Worm (Caenorhabditis elegans): ENCODE results near the gene col-164.

Gene col-164

DNA sequence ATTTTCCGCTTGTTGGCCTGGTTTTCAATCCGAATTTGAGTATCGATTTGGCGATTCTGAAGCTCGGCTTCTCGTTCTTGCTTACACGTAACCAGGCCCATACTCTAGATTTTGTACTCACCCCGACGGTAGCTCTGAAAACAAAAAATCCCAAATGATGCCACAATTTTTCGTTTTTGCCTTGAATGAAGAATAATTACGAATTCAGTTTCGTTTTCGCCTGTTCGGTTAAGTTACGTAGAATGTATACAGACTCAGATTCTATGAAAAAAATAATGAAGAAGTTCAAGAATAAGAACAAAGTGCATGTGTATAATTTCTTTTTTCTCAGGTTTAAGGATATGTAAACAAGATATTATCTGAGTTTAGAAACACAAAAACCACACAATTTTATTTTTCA is 27.7 kb downstream of the col-164 start, which contains the start of gene gpa-5:
Gene gpa-5, minus strand, starts transcription at position 101 of the 400 bp plus-strand sequence.
- no peak for TF ChIP-seq bed-3 (GFP tag; optimal IDR thresholded peaks at IDR 0.05)
- TF ChIP-seq zip-8 (tag; optimal IDR thresholded peaks at IDR 0.05) = no peak
- no peak for TF ChIP-seq sptf-1 (tag; optimal IDR thresholded peaks at IDR 0.05)
- no peak for TF ChIP-seq elt-1 (tag; optimal IDR thresholded peaks at IDR 0.05; ENCODE audit: borderline replicate concordance, insufficient read depth)
- no peak for TF ChIP-seq lsy-2 (tag; optimal IDR thresholded peaks at IDR 0.05)
- no peak for TF ChIP-seq ceh-83 (GFP tag; optimal IDR thresholded peaks at IDR 0.05)
- TF ChIP-seq M03D4.4 (tag; optimal IDR thresholded peaks at IDR 0.05) = no peak
- no peak for TF ChIP-seq elt-3 (tag; optimal IDR thresholded peaks at IDR 0.05)
- TF ChIP-seq drap-1 (GFP tag; optimal IDR thresholded peaks at IDR 0.05) = no peak
- TF ChIP-seq pha-4 (tag; optimal IDR thresholded peaks at IDR 0.05) = no peak
- TF ChIP-seq mep-1 (tag; optimal IDR thresholded peaks at IDR 0.05) = no peak
- no peak for TF ChIP-seq snpc-4 (tag; optimal IDR thresholded peaks at IDR 0.05)

DNA sequence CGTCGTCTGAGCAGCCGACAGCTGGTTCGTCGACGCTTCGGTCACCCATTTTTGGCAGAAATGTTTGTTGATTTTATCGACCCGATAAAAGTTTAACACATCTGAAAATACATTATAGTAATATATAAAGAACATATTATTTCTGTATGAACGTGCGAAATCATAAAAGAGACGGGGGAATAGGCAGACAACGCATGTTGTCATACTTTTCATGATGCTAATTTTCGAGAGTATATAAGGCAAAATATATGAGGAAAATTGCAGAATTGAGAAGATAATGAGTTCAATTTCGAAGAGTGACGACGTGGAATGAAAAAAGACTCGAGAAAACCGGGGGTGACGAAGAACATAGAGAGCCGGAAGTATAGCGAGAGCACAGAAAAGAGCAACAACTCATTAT is 36.9 kb downstream of the col-164 start, which contains the start of gene F53B1.8:
Gene F53B1.8, minus strand, starts transcription at position 101 of the 400 bp plus-strand sequence.
- no peak for TF ChIP-seq snpc-4 (tag; optimal IDR thresholded peaks at IDR 0.05)

DNA sequence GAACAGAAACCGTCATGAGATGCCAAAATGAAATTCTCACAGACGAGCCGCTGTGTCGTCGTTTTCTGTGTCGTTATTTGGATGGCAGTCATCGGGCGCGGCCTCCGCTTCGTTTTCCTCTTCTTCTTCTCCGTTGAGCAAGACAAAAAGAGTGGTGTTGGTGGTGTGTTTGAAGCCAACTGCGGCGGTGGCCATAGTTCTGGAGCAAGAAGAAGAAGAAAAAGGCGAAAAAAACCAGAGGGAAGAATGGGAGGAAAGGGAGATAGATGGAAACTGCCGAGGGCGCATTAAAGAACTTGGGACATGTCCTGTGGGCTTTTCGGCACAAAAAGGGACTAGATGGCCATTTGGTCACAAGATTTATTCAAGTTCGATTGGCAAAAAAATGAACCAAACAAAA is 38.4 kb downstream of the col-164 start, which contains the start of gene F53B1.9:
Gene F53B1.9, minus strand, starts transcription at position 195 of the 400 bp plus-strand sequence.
- TF ChIP-seq ceh-43 (GFP tag; optimal IDR thresholded peaks at IDR 0.05) = no peak
- TF ChIP-seq nhr-76 (tag; optimal IDR thresholded peaks at IDR 0.05) = no peak
- TF ChIP-seq ceh-39 (tag; optimal IDR thresholded peaks at IDR 0.05) = no peak
- TF ChIP-seq sem-2 (GFP tag; optimal IDR thresholded peaks at IDR 0.05) = no peak
- TF ChIP-seq tbx-8 (GFP tag; optimal IDR thresholded peaks at IDR 0.05) = no peak
- TF ChIP-seq ces-1 (GFP tag; optimal IDR thresholded peaks at IDR 0.05) = peak; percentile 2
- no peak for TF ChIP-seq ztf-11 (tag; optimal IDR thresholded peaks at IDR 0.05)

DNA sequence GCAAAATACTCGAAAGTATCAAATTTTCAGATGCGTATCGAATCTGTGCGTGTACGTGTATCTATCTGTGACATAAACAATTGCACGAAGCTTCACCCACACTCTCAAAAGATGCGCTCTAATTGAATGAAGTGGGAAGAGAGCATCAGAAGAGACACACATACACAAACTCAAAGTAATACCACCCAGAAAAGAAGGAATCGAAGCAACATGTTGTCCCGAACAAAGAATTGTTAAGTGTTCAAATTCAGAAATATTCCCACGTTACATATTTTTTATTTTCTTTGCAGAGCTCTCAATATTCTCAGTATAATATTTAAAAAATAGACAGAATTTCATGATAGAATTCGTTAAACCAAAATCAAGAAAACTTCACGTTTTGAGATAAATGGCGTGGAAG is 43.7 kb downstream of the col-164 start:
- peak; percentile 62 for TF ChIP-seq ces-1 (GFP tag; optimal IDR thresholded peaks at IDR 0.05)
- TF ChIP-seq nhr-12 (tag; optimal IDR thresholded peaks at IDR 0.05) = no peak
- no peak for TF ChIP-seq mab-5 (tag; optimal IDR thresholded peaks at IDR 0.05)

DNA sequence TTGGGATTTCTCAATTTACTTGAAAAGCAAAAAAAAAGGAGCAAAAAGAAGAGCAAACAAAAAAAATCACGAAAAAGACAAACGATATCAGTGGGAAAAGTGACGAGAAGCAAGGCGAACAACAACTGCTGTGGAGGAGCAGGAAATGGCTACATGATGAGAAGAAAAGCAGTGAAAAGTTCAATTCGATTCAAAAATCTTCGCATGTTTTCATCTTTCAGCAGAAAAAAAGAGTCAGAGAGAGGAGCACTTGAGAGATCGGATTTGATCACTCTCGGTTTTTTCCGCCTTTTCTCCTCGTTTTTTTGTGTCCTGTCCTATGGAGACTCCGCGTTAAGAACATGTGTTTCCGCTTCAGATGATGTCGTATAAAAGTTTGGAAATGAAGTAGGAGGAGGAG is 45.7 kb downstream of the col-164 start:
- peak; percentile 53 for TF ChIP-seq hlh-1 (tag; optimal IDR thresholded peaks at IDR 0.05)
- TF ChIP-seq lsy-2 (tag; optimal IDR thresholded peaks at IDR 0.05) = no peak

DNA sequence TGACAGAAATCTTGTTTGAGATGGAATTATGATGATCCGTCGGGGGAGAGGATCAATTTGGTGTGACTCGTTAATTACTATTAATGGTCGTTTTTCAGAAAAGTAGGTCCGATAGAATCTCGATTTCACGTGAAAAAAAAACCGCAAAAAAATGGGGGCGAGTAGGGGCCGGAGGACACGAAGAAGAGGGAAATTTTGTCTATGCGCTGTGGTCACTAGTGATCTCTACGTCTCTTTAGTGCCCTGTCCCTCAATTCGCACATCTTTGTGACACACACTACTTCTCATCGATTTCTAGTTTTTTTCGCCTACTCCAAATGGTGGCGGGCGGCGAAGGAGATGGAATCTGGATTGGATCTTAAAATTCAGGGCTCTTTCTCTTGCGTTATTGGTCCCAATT is 47.3 kb downstream of the col-164 start:
- TF ChIP-seq tbx-8 (GFP tag; optimal IDR thresholded peaks at IDR 0.05) (no peak), ces-1 (GFP tag; optimal IDR thresholded peaks at IDR 0.05) (peak; percentile 44)

DNA sequence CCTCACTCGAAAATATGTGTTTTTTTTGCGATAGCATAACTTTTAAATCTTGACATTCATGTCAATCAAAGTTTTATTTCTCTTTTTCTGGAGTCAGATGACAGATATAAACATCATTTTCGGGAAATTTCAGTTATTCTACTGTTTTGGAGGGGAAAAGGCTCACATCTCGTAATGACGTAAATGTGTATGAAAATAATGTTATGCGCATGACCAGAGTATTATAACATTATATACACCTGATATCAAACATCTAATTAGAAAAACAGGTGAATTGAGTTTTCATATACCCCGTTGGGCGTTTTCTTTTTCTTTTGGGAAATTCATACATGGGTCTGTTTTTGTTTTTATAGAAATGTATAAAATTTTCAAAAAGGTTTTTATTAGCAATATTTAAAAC is 51.0 kb downstream of the col-164 start:
- TF ChIP-seq tbx-8 (GFP tag; optimal IDR thresholded peaks at IDR 0.05) = no peak

All from whole organism, mixed stage, embryonic.